Worm (Caenorhabditis elegans) whole organism, late embryonic: ENCODE results near the gene C17B7.3.

Source experiments
- F13H6.1 ChIP-seq: sonication (generic microtip); optimal IDR thresholded peaks from 2 replicates; lab custom pipeline; 2016; ENCODE audit warnings: missing genetic modification characterization, missing compliant biosample characterization
- ama-1 ChIP-seq: fragments of 150-350 bp; optimal IDR thresholded peaks from 2 replicates; lab custom pipeline; 2014
- ceh-34 ChIP-seq: sonication (generic microtip); optimal IDR thresholded peaks from 2 replicates; lab custom pipeline; 2016; ENCODE audit warnings: mild to moderate bottlenecking, missing genetic modification characterization, missing compliant biosample characterization
- dve-1 ChIP-seq: sonication (generic microtip); optimal IDR thresholded peaks from 2 replicates; lab custom pipeline; 2017; ENCODE audit warnings: antibody characterized with exemption, mild to moderate bottlenecking, missing genetic modification characterization, missing compliant biosample characterization
- elt-2 ChIP-seq: sonication (generic microtip); optimal IDR thresholded peaks from 2 replicates; lab custom pipeline; 2016; ENCODE audit warnings: missing genetic modification reagents, missing genetic modification characterization, missing compliant biosample characterization
- gmeb-2 ChIP-seq: sonication (generic microtip); optimal IDR thresholded peaks from 2 replicates; lab custom pipeline; 2016; ENCODE audit warnings: missing genetic modification characterization, inconsistent platforms, missing compliant biosample characterization
- lim-6 ChIP-seq: sonication (generic microtip); optimal IDR thresholded peaks from 2 replicates; lab custom pipeline; 2016; ENCODE audit warnings: missing genetic modification characterization, missing compliant biosample characterization
- nfya-1 ChIP-seq: sonication (generic microtip); optimal IDR thresholded peaks from 2 replicates; lab custom pipeline; 2017; ENCODE audit warnings: missing genetic modification characterization, mild to moderate bottlenecking, missing compliant biosample characterization, antibody characterized with exemption, moderate library complexity
- pqm-1 ChIP-seq: sonication (generic microtip); optimal IDR thresholded peaks from 2 replicates; lab custom pipeline; 2016; ENCODE audit warnings: missing genetic modification characterization, missing compliant biosample characterization

ce11 chrV:3352925-3353324 is 10.3 kb downstream of the C17B7.3 start, which contains the start of gene C17B7.12:
- TF ChIP-seq ama-1 (lab: Kevin White, UChicago) (no peak), ceh-34 (no peak), nfya-1 (tag; lab: Kevin White, UChicago) (no peak), lim-6 (tag; lab: Kevin White, UChicago) (no peak), F13H6.1 (tag; lab: Kevin White, UChicago) (no peak), dve-1 (tag; lab: Kevin White, UChicago) (no peak), pqm-1 (no peak), gmeb-2 (no peak), elt-2 (no peak)
